Worm (Caenorhabditis elegans): ENCODE results near the gene npr-26.

ce11 chrIV:17436552-17436951, 18.9 kb upstream of the npr-26 start, which contains the start of gene gcy-27:
- no peak for TF ChIP-seq nhr-25 (tag; optimal IDR thresholded peaks at IDR 0.05)
- TF ChIP-seq ceh-9 (tag; optimal IDR thresholded peaks at IDR 0.05) = no peak
- TF ChIP-seq egl-27 (tag; optimal IDR thresholded peaks at IDR 0.05) = no peak
- TF ChIP-seq elt-1 (tag; optimal IDR thresholded peaks at IDR 0.05) = no peak
- TF ChIP-seq aly-2 (tag; optimal IDR thresholded peaks at IDR 0.05) = no peak

Data from whole organism, L3 larva.